Fruit fly (Drosophila melanogaster) S2 (cell line): Measurements from ENCODE around the gene Ctns.

Experiments used
- CG8478 ChIP-seq: fragments of >200 bp; optimal IDR thresholded peaks from 2 replicates; lab custom pipeline; 2018
- CTCF ChIP-seq, 2 experiments: fragments of >200 bp; optimal IDR thresholded peaks; 2 replicates each; lab custom pipeline; 2018

DNA sequence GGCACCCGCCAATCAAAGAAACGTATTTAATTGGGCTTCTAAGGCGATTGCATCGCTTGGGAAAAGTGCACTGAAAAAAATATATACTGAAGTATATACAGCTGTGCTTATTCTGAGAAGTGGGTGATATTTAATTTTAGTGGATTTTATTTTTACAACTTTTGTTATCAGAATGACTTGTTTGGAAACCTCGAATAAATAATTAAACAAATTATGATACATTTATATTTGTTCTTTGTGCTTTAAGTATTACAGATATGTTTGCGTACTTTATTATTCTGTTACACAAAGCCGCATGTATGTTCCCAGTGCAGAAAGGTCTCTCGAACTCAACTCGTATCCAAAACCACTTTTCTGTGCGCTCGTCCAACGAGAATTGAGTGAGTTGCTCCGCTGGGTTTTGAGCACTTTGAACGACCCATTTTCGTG, 10.1 kb downstream of the Ctns start:
- TF ChIP-seq CG8478 (lab: Kevin White, UChicago) (no peak), CTCF (optimal IDR thresholded peaks at IDR 0.05; lab: Kevin White, UChicago) (no peak)
